Worm (Caenorhabditis elegans) whole organism, late embryonic: ENCODE measurements around the gene vit-2.

Experiments used
- K02D7.2 ChIP-seq: sonication (generic microtip); optimal IDR thresholded peaks from 2 replicates; lab custom pipeline; 2017; ENCODE audit warnings: mild to moderate bottlenecking, missing genetic modification characterization, missing compliant biosample characterization
- ama-1 ChIP-seq: fragments of 150-350 bp; optimal IDR thresholded peaks from 2 replicates; lab custom pipeline; 2014
- ceh-45 ChIP-seq: fragments of 200-800 bp; sonication (Bioruptor generic); IDR thresholded peaks from 2 replicates; pipeline ENCODE4 v1.3.6; 2022; ENCODE audit warnings: missing genetic modification reagents, missing genetic modification characterization, missing compliant biosample characterization
- fkh-10 ChIP-seq: fragments of 150-350 bp; optimal IDR thresholded peaks from 2 replicates; lab custom pipeline; 2014; ENCODE audit warnings: missing biosample characterization, missing genetic modification reagents, missing genetic modification characterization
- gmeb-2 ChIP-seq: sonication (generic microtip); optimal IDR thresholded peaks from 2 replicates; lab custom pipeline; 2016; ENCODE audit warnings: missing genetic modification characterization, inconsistent platforms, missing compliant biosample characterization
- hlh-15 ChIP-seq: sonication (generic microtip); optimal IDR thresholded peaks from 2 replicates; lab custom pipeline; 2016; ENCODE audit warnings: missing genetic modification characterization, missing compliant biosample characterization
- pax-1 ChIP-seq: fragments of 150-350 bp; optimal IDR thresholded peaks from 2 replicates; lab custom pipeline; 2014; ENCODE audit warnings: missing biosample characterization, missing genetic modification characterization
- rnt-1 ChIP-seq: sonication (generic microtip); optimal IDR thresholded peaks from 2 replicates; lab custom pipeline; 2016; ENCODE audit warnings: missing genetic modification characterization, missing compliant biosample characterization
- sox-2 ChIP-seq: fragments of 200-800 bp; sonication (Bioruptor generic); IDR thresholded peaks from 2 replicates; pipeline ENCODE4 v1.3.6; 2022; ENCODE audit warnings: missing genetic modification reagents, missing genetic modification characterization, missing compliant biosample characterization
- tbx-2 ChIP-seq: sonication (generic microtip); optimal IDR thresholded peaks from 2 replicates; lab custom pipeline; 2016; ENCODE audit warnings: missing genetic modification characterization, missing compliant biosample characterization

DNA sequence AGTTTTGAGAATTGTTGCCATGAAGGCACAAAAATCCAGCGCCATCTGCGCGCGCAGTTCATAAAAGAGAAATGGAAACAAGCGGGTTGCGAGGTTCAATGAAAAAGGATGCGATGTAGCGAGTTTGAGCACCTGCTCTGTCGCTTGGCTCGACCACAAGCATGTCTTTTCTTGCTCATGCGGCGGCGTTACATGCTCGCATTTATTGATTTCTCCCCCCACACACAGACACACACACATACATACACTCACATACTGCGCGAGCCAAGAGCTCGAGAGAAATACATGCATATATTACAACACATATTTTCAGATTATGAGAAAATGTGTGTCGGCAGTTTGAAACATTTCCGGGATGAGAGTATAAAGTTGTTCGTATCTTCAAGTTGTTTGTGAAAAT, 20.9 kb downstream of the vit-2 start:
- TF ChIP-seq hlh-15 (tag; lab: Kevin White, UChicago), result no peak
- TF ChIP-seq rnt-1 (tag; lab: Kevin White, UChicago), result no peak
- no peak for TF ChIP-seq pax-1 (tag; lab: Kevin White, UChicago)
- TF ChIP-seq tbx-2 (tag; lab: Kevin White, UChicago), result no peak
- TF ChIP-seq sox-2 (GFP tag; lab: Robert Waterston, UW), result no peak
- no peak for TF ChIP-seq gmeb-2 (tag; lab: Kevin White, UChicago)
- TF ChIP-seq fkh-10 (GFP tag; lab: Kevin White, UChicago), result no peak
- no peak for TF ChIP-seq ama-1
- TF ChIP-seq ceh-45 (GFP tag; lab: Robert Waterston, UW), result no peak
- no peak for TF ChIP-seq K02D7.2
